Fruit fly (Drosophila melanogaster): ENCODE data around the gene CG31751.

The CG31751 gene

DNA sequence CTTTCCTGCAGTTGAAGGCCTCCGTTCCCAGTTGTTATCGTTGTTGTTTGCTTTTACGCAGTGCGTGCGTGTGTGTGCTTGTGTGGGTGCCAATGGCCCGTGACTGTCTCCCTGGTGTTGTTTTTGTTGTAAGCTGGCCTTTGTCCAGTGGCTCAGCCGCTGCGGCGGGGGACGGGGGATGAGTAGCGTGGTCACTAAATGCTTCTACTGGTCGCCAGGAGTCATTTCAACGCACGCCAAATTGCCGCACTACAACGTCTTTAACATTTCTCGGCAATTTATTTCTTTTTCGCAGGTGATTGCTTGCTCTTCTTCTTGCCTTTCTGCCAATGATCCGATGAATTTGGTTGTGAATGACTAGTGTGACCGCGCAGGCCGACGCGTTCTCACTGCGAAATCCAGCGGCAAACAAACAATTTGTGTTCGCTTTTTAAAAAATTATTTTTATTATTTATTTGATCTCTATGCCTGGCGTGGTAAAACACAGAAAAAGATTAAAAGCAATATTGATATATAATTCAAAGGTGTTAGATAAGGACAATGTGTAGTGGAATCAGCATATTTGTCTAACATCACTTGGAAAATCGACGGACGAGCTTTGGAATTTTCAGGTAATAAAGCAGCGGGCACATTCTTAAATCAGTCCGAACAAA lies 31.3 kb downstream of the CG31751 start, which contains the start of the genes Faf2 and Grip71 (continued):
- peak; percentile 100 for TF ChIP-seq CG7357 (GFP tag; IDR thresholded peaks at IDR 0.05)
- peak; percentile 32 for TF ChIP-seq NC2α (GFP tag; optimal IDR thresholded peaks at IDR 0.05)
- TF ChIP-seq CG10321 (GFP tag; IDR thresholded peaks at IDR 0.05): peak; percentile 56; the same call in 1 of the 2 replicates
- TF ChIP-seq Fer1 (GFP tag; optimal IDR thresholded peaks at IDR 0.05): peak; percentile 70
- peak; percentile 94 for TF ChIP-seq CG17829 (tag; optimal IDR thresholded peaks at IDR 0.05)
- TF ChIP-seq abd-A (tag; optimal IDR thresholded peaks at IDR 0.05): no peak
- TF ChIP-seq dmrt99B (tag; optimal IDR thresholded peaks at IDR 0.05): peak; percentile 85
- peak; percentile 98 for TF ChIP-seq sisA (GFP tag; IDR thresholded peaks at IDR 0.05)
- TF ChIP-seq CG30403 (GFP tag; optimal IDR thresholded peaks at IDR 0.05): peak; percentile 96
- peak; percentile 76 for TF ChIP-seq CG11696 (GFP tag; IDR thresholded peaks at IDR 0.05)
- peak; percentile 97 for TF ChIP-seq CG14441 (GFP tag; IDR thresholded peaks at IDR 0.05)
- peak; percentile 97 for TF ChIP-seq Gug (GFP tag; IDR thresholded peaks at IDR 0.05)
- peak; percentile 65 for TF ChIP-seq corto (GFP tag; optimal IDR thresholded peaks at IDR 0.05)
- TF ChIP-seq btn (GFP tag; optimal IDR thresholded peaks at IDR 0.05): no peak
- peak; percentile 94 for TF ChIP-seq bcd (GFP tag; optimal IDR thresholded peaks at IDR 0.05)
- TF ChIP-seq ci (GFP tag; IDR thresholded peaks at IDR 0.05): peak; percentile 96
- TF ChIP-seq sens-2 (GFP tag; IDR thresholded peaks at IDR 0.05): peak; percentile 86
- no peak for TF ChIP-seq CG34376 (GFP tag; optimal IDR thresholded peaks at IDR 0.05)
- peak; percentile 26 for TF ChIP-seq eyg (GFP tag; optimal IDR thresholded peaks at IDR 0.05)
- no peak for TF ChIP-seq fd64A (GFP tag; optimal IDR thresholded peaks at IDR 0.05)
- TF ChIP-seq fd102C (GFP tag; optimal IDR thresholded peaks at IDR 0.05): no peak
- TF ChIP-seq CG12299 (tag; optimal IDR thresholded peaks at IDR 0.05): peak; percentile 77
- TF ChIP-seq CG8765 (GFP tag; IDR thresholded peaks at IDR 0.05): peak; percentile 91
- TF ChIP-seq CG16813 (GFP tag; IDR thresholded peaks at IDR 0.05; ENCODE audit: partially characterized antibody): peak; percentile 51; the same call in 2 of the 3 replicates
- TF ChIP-seq gce (GFP tag; IDR thresholded peaks at IDR 0.05): peak; percentile 69; the same call in 1 of the 3 replicates
- peak; percentile 76 for TF ChIP-seq ATbp (GFP tag; optimal IDR thresholded peaks at IDR 0.05)
- peak; percentile 97 for TF ChIP-seq Med (GFP tag)
- no peak for TF ChIP-seq CG8359 (GFP tag; optimal IDR thresholded peaks at IDR 0.05; ENCODE audit: borderline replicate concordance)
- TF ChIP-seq mirr (GFP tag; optimal IDR thresholded peaks at IDR 0.05): peak; percentile 63
- peak; percentile 63 for TF ChIP-seq CG8281 (tag; optimal IDR thresholded peaks at IDR 0.05)
- peak; percentile 59 for TF ChIP-seq gcm (GFP tag; optimal IDR thresholded peaks at IDR 0.05)
- TF ChIP-seq repo (GFP tag; optimal IDR thresholded peaks at IDR 0.05): peak; percentile 59
- TF ChIP-seq CG7839 (tag; optimal IDR thresholded peaks at IDR 0.05): peak; percentile 92
- peak; percentile 94 for TF ChIP-seq CG4424 (GFP tag; optimal IDR thresholded peaks at IDR 0.05)
- TF ChIP-seq CG6272 (GFP tag; IDR thresholded peaks at IDR 0.05): peak; percentile 96
- TF ChIP-seq CG18764 (GFP tag; optimal IDR thresholded peaks at IDR 0.05): peak; percentile 93
- peak; percentile 43 to 65 for TF ChIP-seq Dfd (GFP tag; optimal IDR thresholded peaks at IDR 0.05)
- TF ChIP-seq al (GFP tag; IDR thresholded peaks at IDR 0.05): peak; percentile 95
- peak; percentile 81 for TF ChIP-seq CG12104 (GFP tag; optimal IDR thresholded peaks at IDR 0.05)
- TF ChIP-seq tap (tag; optimal IDR thresholded peaks at IDR 0.05): peak; percentile 81
- TF ChIP-seq row (GFP tag; IDR thresholded peaks at IDR 0.05): peak; percentile 97
- peak; percentile 67 for TF ChIP-seq HHEX (GFP tag; optimal IDR thresholded peaks at IDR 0.05)
- TF ChIP-seq Hmx (GFP tag; optimal IDR thresholded peaks at IDR 0.05): peak; percentile 66
- peak; percentile 82 for TF ChIP-seq YL-1 (GFP tag; optimal IDR thresholded peaks at IDR 0.05)
- peak; percentile 82 for TF ChIP-seq CHES-1-like (GFP tag; optimal IDR thresholded peaks at IDR 0.05)
- TF ChIP-seq bigmax (GFP tag; optimal IDR thresholded peaks at IDR 0.05): peak; percentile 26
- peak; percentile 78 for TF ChIP-seq CG7556 (GFP tag; optimal IDR thresholded peaks at IDR 0.05)
- peak; percentile 96 for TF ChIP-seq zfh1 (GFP tag; IDR thresholded peaks at IDR 0.05)
- TF ChIP-seq CG7372 (GFP tag; IDR thresholded peaks at IDR 0.05): peak; percentile 95
- TF ChIP-seq Max (GFP tag; optimal IDR thresholded peaks at IDR 0.05): peak; percentile 79

Data from whole organism, embryonic.